Fruit fly (Drosophila melanogaster): ENCODE results near the gene sxe2.

sxe2 gene

DNA sequence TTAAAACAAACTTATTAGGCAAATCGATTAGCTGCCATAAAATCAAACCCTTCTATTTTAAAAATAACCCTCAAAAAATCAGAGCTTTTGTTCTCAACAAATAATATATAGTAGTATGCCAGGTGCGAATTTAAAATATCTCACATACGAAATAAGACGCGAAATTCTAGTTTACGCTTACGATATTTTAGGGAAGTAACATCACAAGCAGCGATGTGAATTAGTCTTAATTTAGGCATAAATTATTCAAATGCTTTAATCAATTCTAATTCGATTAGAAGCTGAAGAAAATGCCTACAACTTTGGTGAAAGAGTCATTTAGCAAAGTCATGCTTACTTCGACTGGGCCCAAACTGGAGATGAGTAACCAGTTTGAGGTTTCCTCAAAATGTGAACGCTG, at the start of gene sxe2:
Gene sxe2, plus strand, starts transcription at position 301 of the 400 bp plus-strand sequence.
- TF ChIP-seq Smox (GFP tag; optimal IDR thresholded peaks at IDR 0.05) (no peak), Eip78C (GFP tag) (peak; percentile 65)

DNA sequence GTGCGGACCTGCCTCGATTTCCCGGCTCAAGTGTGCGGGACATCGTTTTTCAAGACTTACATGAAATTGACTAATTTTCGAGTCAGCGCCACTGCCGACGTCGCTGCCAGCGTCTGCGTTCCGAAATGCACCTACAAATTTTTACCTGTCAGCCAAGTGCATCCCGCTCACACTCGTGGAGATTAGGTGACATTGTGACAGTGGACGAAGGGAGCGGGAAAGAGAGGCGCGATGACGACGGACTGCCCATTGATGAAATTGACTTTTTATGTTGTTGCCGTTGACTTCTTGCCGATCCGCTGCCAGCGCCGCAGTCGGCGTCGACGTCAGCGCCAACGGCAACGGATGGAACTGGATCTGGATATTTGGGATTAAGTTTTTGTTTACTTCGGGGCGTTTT, 49.5 kb upstream of the sxe2 start:
- TF ChIP-seq CG6854 (GFP tag; optimal IDR thresholded peaks at IDR 0.05) = no peak
- TF ChIP-seq CG11902 (GFP tag; optimal IDR thresholded peaks at IDR 0.05) = no peak
- no peak for TF ChIP-seq CG15336 (GFP tag; IDR thresholded peaks at IDR 0.05)
- no peak for TF ChIP-seq Ets21C (GFP tag; optimal IDR thresholded peaks at IDR 0.05)
- no peak for TF ChIP-seq acj6 (GFP tag; optimal IDR thresholded peaks at IDR 0.05)
- no peak for TF ChIP-seq cyc (GFP tag; optimal IDR thresholded peaks at IDR 0.05)
- TF ChIP-seq fkh (GFP tag; optimal IDR thresholded peaks at IDR 0.05) = no peak

DNA sequence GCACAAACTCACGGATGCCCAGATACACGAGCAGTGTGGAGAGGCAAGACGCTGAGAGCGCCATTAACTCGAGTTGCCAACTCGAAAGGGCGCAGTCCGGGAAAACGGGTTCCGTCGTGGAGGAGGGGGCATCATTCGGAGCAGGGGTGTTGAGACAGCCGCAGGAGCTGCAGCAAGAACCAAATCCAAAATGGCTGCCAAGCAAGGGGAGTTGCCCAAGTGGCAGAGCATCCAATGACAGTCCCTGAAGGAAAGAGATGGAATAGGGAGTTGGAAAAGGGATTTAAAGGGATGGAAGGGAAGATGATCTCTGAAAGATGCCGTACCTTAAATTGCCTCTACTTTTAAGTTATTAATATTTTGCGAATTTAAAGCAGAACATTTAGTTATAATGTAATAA, 45.6 kb upstream of the sxe2 start:
- TF ChIP-seq CG11762 (GFP tag; optimal IDR thresholded peaks at IDR 0.05; ENCODE audit: insufficient read depth) = no peak
- TF ChIP-seq Eip78C (GFP tag) = peak; percentile 17
- 0 out of 3 replicates have a peak, but pooled peaks have one; percentile 29 for TF ChIP-seq CG6163 (GFP tag; IDR thresholded peaks at IDR 0.05)
- no peak for TF ChIP-seq fd85E (GFP tag; optimal IDR thresholded peaks at IDR 0.05)
- peak; percentile 32 for TF ChIP-seq CG1621 (tag; optimal IDR thresholded peaks at IDR 0.05)

DNA sequence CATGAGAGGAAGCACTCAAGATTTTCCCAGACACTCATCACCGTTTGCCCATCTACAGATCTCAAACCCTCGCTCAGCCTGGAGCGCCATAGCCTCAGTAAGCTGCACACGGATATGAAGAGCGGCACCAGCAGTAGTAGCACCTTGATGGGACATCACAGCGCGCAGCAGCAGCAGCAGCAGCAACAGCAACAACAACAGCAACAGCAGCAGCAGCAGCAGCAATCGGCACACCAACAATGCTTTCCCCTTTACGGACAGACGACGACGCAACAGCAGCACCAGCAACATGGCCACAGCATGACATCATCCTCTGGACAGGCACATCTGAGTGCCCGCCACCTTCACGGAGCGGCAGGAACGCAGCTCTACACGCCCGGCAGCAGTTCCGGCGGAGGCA, 44.1 kb upstream of the sxe2 start:
- TF ChIP-seq net (GFP tag; optimal IDR thresholded peaks at IDR 0.05) (no peak), CG11294 (GFP tag; IDR thresholded peaks at IDR 0.05) (no peak), Eip75B (GFP tag; optimal IDR thresholded peaks at IDR 0.05) (no peak), CG31627 (GFP tag; optimal IDR thresholded peaks at IDR 0.05) (no peak), Eip78C (GFP tag) (no peak), OdsH (GFP tag; optimal IDR thresholded peaks at IDR 0.05) (no peak), svp (GFP tag) (no peak), Hr38 (GFP tag; optimal IDR thresholded peaks at IDR 0.05) (no peak), acj6 (GFP tag; optimal IDR thresholded peaks at IDR 0.05) (no peak), Sox15 (GFP tag; optimal IDR thresholded peaks at IDR 0.05) (no peak), pdm3 (GFP tag; optimal IDR thresholded peaks at IDR 0.05) (no peak), Hr4 (GFP tag; optimal IDR thresholded peaks at IDR 0.05) (no peak), spab (GFP tag; optimal IDR thresholded peaks at IDR 0.05) (no peak), CG4318 (GFP tag; optimal IDR thresholded peaks at IDR 0.05) (no peak), dsx (GFP tag; optimal IDR thresholded peaks at IDR 0.05; ENCODE audit: poor library complexity, severe bottlenecking) (no peak)

DNA sequence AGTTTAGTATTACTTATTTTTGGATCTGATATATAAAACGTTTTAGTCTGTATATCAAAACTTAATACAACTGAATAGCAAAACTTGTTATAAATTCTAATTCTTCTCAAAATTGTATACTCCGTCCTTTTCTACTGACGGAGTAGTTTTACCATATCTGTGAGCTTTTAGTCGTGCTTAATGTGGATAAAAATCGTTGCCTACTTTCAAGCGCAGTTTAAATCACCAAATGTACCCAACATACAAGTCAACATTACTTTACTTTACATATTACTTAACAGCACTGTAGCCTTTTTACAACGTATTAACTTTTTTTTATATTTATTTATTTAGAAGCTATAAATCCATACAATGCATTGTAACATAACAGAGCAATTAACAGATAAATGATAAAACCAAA, 42.8 kb upstream of the sxe2 start:
- TF ChIP-seq CG1621 (tag; optimal IDR thresholded peaks at IDR 0.05) (peak; percentile 63), cyc (GFP tag; optimal IDR thresholded peaks at IDR 0.05) (no peak), topi (GFP tag; optimal IDR thresholded peaks at IDR 0.05) (no peak), dac (GFP tag; optimal IDR thresholded peaks at IDR 0.05) (no peak), CG8632 (GFP tag; optimal IDR thresholded peaks at IDR 0.05) (no peak), net (GFP tag; optimal IDR thresholded peaks at IDR 0.05) (no peak), Met (GFP tag; optimal IDR thresholded peaks at IDR 0.05) (no peak), CG3919 (GFP tag; optimal IDR thresholded peaks at IDR 0.05) (no peak), esn (GFP tag; optimal IDR thresholded peaks at IDR 0.05) (no peak)

DNA sequence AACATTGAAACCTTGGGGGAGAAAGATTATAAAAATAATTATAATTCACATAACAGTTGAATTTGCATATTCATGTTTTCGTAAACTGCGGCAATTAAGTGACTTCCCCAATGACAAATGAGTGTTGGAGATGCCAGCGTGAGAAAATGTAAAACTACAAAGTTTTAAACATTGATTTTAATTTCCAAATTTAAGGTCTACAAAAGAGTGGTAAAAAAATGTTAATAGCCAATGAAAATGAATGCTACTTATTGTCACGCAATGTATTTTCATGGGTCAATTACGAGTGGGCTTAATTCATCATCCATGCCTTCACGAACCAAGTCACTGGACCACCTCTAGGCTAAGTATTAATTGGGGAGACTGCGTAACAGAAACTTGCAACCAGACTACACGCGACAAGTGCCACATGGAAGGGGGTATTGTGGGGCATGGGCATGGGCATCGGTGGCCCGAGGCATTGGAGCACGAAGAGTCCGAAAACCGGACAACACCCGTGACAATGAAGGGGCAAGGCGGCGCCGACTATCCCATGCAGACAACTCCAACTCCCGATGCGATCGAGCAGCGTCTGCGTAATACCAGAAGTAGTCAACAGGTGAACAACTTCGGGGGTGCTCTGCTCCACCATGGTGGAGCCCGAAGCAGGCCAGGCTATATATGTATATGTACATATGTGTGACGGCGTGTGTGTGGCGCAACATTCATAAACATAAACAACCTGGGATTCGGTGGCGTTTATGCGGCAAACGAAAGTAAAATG, 41.4 kb upstream of the sxe2 start:
- no peak for TF ChIP-seq Smox (GFP tag; optimal IDR thresholded peaks at IDR 0.05)
- TF ChIP-seq Hr38 (GFP tag; optimal IDR thresholded peaks at IDR 0.05) = no peak
- no peak for TF ChIP-seq CG6808 (GFP tag; optimal IDR thresholded peaks at IDR 0.05)
- TF ChIP-seq Ets21C (GFP tag; optimal IDR thresholded peaks at IDR 0.05) = no peak
- peak; percentile 22 for TF ChIP-seq Ets96B (tag; optimal IDR thresholded peaks at IDR 0.05)
- peak; percentile 47 for TF ChIP-seq acj6 (GFP tag; optimal IDR thresholded peaks at IDR 0.05)
- TF ChIP-seq CG11762 (GFP tag; optimal IDR thresholded peaks at IDR 0.05; ENCODE audit: insufficient read depth) = no peak
- peak; percentile 39 for TF ChIP-seq Lpt (GFP tag; optimal IDR thresholded peaks at IDR 0.05)
- TF ChIP-seq Eip75B (GFP tag; optimal IDR thresholded peaks at IDR 0.05) = no peak
- no peak for TF ChIP-seq Eip93F (GFP tag; optimal IDR thresholded peaks at IDR 0.05)
- no peak for TF ChIP-seq net (GFP tag; optimal IDR thresholded peaks at IDR 0.05)
- peak; percentile 55 for TF ChIP-seq CG3919 (GFP tag; optimal IDR thresholded peaks at IDR 0.05)
- TF ChIP-seq CG4318 (GFP tag; optimal IDR thresholded peaks at IDR 0.05) = no peak
- peak; percentile 47 for TF ChIP-seq OdsH (GFP tag; optimal IDR thresholded peaks at IDR 0.05)
- TF ChIP-seq CG3032 (tag; optimal IDR thresholded peaks at IDR 0.05) = no peak
- TF ChIP-seq CG6854 (GFP tag; optimal IDR thresholded peaks at IDR 0.05) = peak; percentile 28
- TF ChIP-seq cyc (GFP tag; optimal IDR thresholded peaks at IDR 0.05) = no peak
- TF ChIP-seq Met (GFP tag; optimal IDR thresholded peaks at IDR 0.05) = peak; percentile 12
- TF ChIP-seq CG32006 (GFP tag; optimal IDR thresholded peaks at IDR 0.05) = peak; percentile 31
- TF ChIP-seq eg (GFP tag; IDR thresholded peaks at IDR 0.05) = peak; percentile 71; the same call in 2 of the 3 replicates
- peak; percentile 63 for TF ChIP-seq pdm3 (GFP tag; optimal IDR thresholded peaks at IDR 0.05)
- TF ChIP-seq Sox102F (GFP tag; optimal IDR thresholded peaks at IDR 0.05) = peak; percentile 22
